Fruit fly (Drosophila melanogaster) whole organism, wandering third instar larva: ENCODE measurements around the gene Pcyt1.

ENCODE experiments used
- Abd-B ChIP-seq: fragments of >200 bp; optimal IDR thresholded peaks from 2 replicates; lab custom pipeline; 2017; ENCODE audit warnings: missing biosample characterization, missing genetic modification characterization
- CG32264 ChIP-seq: fragments of 200-800 bp; sonication (Bioruptor generic); optimal IDR thresholded peaks from 2 replicates; lab custom pipeline; 2016; ENCODE audit warnings: missing biosample characterization, missing genetic modification characterization
- CG9705 ChIP-seq: fragments of 200-800 bp; sonication (Bioruptor generic); optimal IDR thresholded peaks from 2 replicates; lab custom pipeline; 2018; ENCODE audit warnings: missing biosample characterization, mild to moderate bottlenecking, missing genetic modification characterization
- CrebA ChIP-seq: fragments of 200-800 bp; sonication (Bioruptor generic); optimal IDR thresholded peaks from 2 replicates; lab custom pipeline; 2016; ENCODE audit warnings: missing biosample characterization, mild to moderate bottlenecking, missing genetic modification characterization, borderline replicate concordance
- Dfd ChIP-seq: fragments of >200 bp; optimal IDR thresholded peaks from 2 replicates; lab custom pipeline; 2017; ENCODE audit warnings: missing biosample characterization, missing genetic modification characterization
- Dif ChIP-seq: fragments of 200-275, 200-300 bp; sonication (Bioruptor generic); optimal IDR thresholded peaks from 2 replicates; lab custom pipeline; 2018; ENCODE audit warnings: missing biosample characterization, missing genetic modification characterization; ENCODE audit not compliant: partially characterized antibody
- GATAd ChIP-seq: sonication (Bioruptor generic); optimal IDR thresholded peaks from 2 replicates; lab custom pipeline; 2016; ENCODE audit warnings: missing biosample characterization, missing genetic modification characterization
- HLH106 ChIP-seq: fragments of 200-800 bp; optimal IDR thresholded peaks from 3 replicates; lab custom pipeline; 2019; ENCODE audit warnings: missing biosample characterization, mild to moderate bottlenecking, missing genetic modification characterization, moderate library complexity
- Hnf4 ChIP-seq: fragments of 200-800 bp; sonication (Bioruptor generic); optimal IDR thresholded peaks from 2 replicates; lab custom pipeline; 2016; ENCODE audit warnings: missing biosample characterization, mild to moderate bottlenecking, missing genetic modification characterization
- Hr83 ChIP-seq: fragments of 200-300 bp; sonication (Bioruptor generic); optimal IDR thresholded peaks from 2 replicates; lab custom pipeline; 2016; ENCODE audit warnings: missing biosample characterization, mild to moderate bottlenecking, missing genetic modification characterization, moderate library complexity; ENCODE audit not compliant: poor library complexity, severe bottlenecking
- Mio ChIP-seq: sonication (Bioruptor generic); optimal IDR thresholded peaks from 2 replicates; lab custom pipeline; 2016; ENCODE audit warnings: missing biosample characterization, missing genetic modification characterization
- Myc ChIP-seq: fragments of >200 bp; optimal IDR thresholded peaks from 2 replicates; lab custom pipeline; 2017
- N ChIP-seq: fragments of >200 bp; optimal IDR thresholded peaks from 2 replicates; lab custom pipeline; 2018; ENCODE audit warnings: missing biosample characterization, missing external identifiers, missing genetic modification characterization
- OdsH ChIP-seq: fragments of 200-800 bp; sonication (Bioruptor generic); optimal IDR thresholded peaks from 2 replicates; lab custom pipeline; 2016; ENCODE audit warnings: missing biosample characterization, mild to moderate bottlenecking, missing genetic modification characterization
- Rel ChIP-seq, 2 experiments: fragments of 200-800 bp; sonication (Bioruptor generic) in 1 of 2; optimal IDR thresholded peaks; 2 replicates in 1 of 2; 3 replicates in 1 of 2; lab custom pipeline; 2016 to 2019; ENCODE audit warnings: mild to moderate bottlenecking in 2 of 2, missing biosample characterization in 2 of 2, missing genetic modification characterization in 2 of 2, moderate library complexity in 1 of 2
- Sp1 ChIP-seq: fragments of 200-800 bp; sonication (Bioruptor generic); optimal IDR thresholded peaks from 3 replicates; lab custom pipeline; 2019; ENCODE audit warnings: missing biosample characterization, mild to moderate bottlenecking, missing genetic modification characterization, moderate library complexity
- Vsx2 ChIP-seq: fragments of 200-300, 225-300 bp; sonication (Bioruptor generic); optimal IDR thresholded peaks from 2 replicates; lab custom pipeline; 2018; ENCODE audit warnings: missing biosample characterization, missing genetic modification characterization; ENCODE audit not compliant: partially characterized antibody
- br ChIP-seq: fragments of 200-800 bp; sonication (Bioruptor generic); optimal IDR thresholded peaks from 2 replicates; lab custom pipeline; 2016; ENCODE audit warnings: missing biosample characterization, missing genetic modification characterization
- brk ChIP-seq: fragments of 200-800 bp; sonication (Bioruptor generic); optimal IDR thresholded peaks from 2 replicates; lab custom pipeline; 2016; ENCODE audit warnings: missing biosample characterization, mild to moderate bottlenecking, missing genetic modification characterization
- dmrt93B ChIP-seq: fragments of 200-800 bp; sonication (Bioruptor generic); optimal IDR thresholded peaks from 2 replicates; lab custom pipeline; 2018; ENCODE audit warnings: missing biosample characterization, mild to moderate bottlenecking, missing genetic modification characterization
- dsf ChIP-seq: sonication (Bioruptor generic); optimal IDR thresholded peaks from 2 replicates; lab custom pipeline; 2016; ENCODE audit warnings: missing biosample characterization, missing genetic modification characterization, borderline replicate concordance
- ey ChIP-seq: fragments of 200-800 bp; sonication (Bioruptor generic); optimal IDR thresholded peaks from 2 replicates; lab custom pipeline; 2016; ENCODE audit warnings: missing biosample characterization, missing genetic modification characterization
- foxo ChIP-seq, 2 experiments: fragments of 200-800 bp; sonication (Bioruptor generic); optimal IDR thresholded peaks; 2 replicates in 1 of 2; 3 replicates in 1 of 2; lab custom pipeline; 2016 to 2017; ENCODE audit warnings: missing biosample characterization in 2 of 2, missing genetic modification characterization in 2 of 2
- fru ChIP-seq: fragments of 200-800 bp; sonication (Bioruptor generic); optimal IDR thresholded peaks from 3 replicates; lab custom pipeline; 2016; ENCODE audit warnings: missing biosample characterization, mild to moderate bottlenecking, missing genetic modification characterization
- h ChIP-seq: fragments of 200-800 bp; sonication (Bioruptor generic); optimal IDR thresholded peaks from 3 replicates; lab custom pipeline; 2016; ENCODE audit warnings: missing biosample characterization, mild to moderate bottlenecking, missing genetic modification characterization
- jim ChIP-seq: fragments of 175-275, 200-325 bp; sonication (Bioruptor generic); optimal IDR thresholded peaks from 2 replicates; lab custom pipeline; 2016; ENCODE audit warnings: missing biosample characterization, mild to moderate bottlenecking, missing genetic modification characterization
- lola ChIP-seq: fragments of >200 bp; optimal IDR thresholded peaks from 2 replicates; lab custom pipeline; 2017; ENCODE audit warnings: missing biosample characterization, missing genetic modification characterization
- psq ChIP-seq: fragments of 200-800 bp; sonication (Bioruptor generic); optimal IDR thresholded peaks from 3 replicates; lab custom pipeline; 2017; ENCODE audit warnings: missing biosample characterization, mild to moderate bottlenecking, missing genetic modification characterization, moderate library complexity
- rgr ChIP-seq: fragments of 200-800 bp; sonication (Bioruptor generic); optimal IDR thresholded peaks from 3 replicates; lab custom pipeline; 2016; ENCODE audit warnings: missing biosample characterization, mild to moderate bottlenecking, missing genetic modification characterization
- sage ChIP-seq: fragments of 200-800 bp; sonication (Bioruptor generic); optimal IDR thresholded peaks from 2 replicates; lab custom pipeline; 2016; ENCODE audit warnings: missing biosample characterization, mild to moderate bottlenecking, missing genetic modification characterization
- sv ChIP-seq: fragments of 200-800 bp; sonication (Bioruptor generic); optimal IDR thresholded peaks from 3 replicates; lab custom pipeline; 2016; ENCODE audit warnings: missing biosample characterization, missing genetic modification characterization
- tai ChIP-seq: sonication (Bioruptor generic); optimal IDR thresholded peaks from 2 replicates; lab custom pipeline; 2016; ENCODE audit warnings: missing biosample characterization, missing genetic modification characterization
- usp ChIP-seq: fragments of >200 bp; optimal IDR thresholded peaks from 2 replicates; lab custom pipeline; 2017; ENCODE audit warnings: missing biosample characterization, missing genetic modification characterization
- woc ChIP-seq: sonication (Bioruptor generic); optimal IDR thresholded peaks from 2 replicates; lab custom pipeline; 2016; ENCODE audit warnings: missing biosample characterization, mild to moderate bottlenecking, missing genetic modification characterization

Gene Pcyt1

DNA sequence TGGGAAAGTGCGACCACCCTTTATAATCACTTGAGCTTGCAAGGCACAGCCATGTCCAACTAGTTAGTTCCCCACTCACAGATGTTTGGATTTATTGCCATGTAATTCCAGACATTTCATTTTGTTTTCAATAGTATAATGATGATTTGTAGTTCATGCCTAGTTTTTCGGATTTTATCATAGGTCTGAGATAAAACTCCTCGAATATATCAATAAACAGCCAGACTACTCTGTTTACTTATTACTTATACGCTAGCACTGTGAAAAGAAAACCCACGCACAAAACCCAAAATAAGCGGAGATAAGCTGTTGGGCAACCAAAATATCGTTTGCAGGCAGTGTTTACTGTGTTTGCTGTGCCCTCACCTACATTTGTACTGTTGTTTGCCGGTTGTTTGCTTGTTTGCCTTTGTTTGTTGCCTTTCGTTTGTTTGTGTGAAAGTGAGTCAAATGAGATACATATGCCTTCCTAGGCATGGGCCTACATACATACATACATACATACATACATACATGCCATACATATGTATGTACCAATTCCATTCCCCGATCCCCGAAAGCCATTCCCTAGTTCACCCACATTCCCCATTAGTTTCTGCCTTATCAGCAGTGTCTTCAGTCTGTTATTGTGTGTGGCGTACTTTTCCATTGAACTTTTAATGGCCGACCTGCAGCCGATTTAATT is 33.4 kb downstream of the Pcyt1 start:
- peak; percentile 61 for TF ChIP-seq fru (GFP tag; lab: Kevin White, UChicago)
- TF ChIP-seq OdsH (GFP tag; lab: Kevin White, UChicago): peak; percentile 40
- TF ChIP-seq ey: peak; percentile 3
- TF ChIP-seq br (GFP tag; lab: Kevin White, UChicago): peak; percentile 38
- TF ChIP-seq dsf: no peak
- no peak for TF ChIP-seq tai (GFP tag; lab: Kevin White, UChicago)
- no peak for TF ChIP-seq jim (GFP tag; lab: Kevin White, UChicago)
- TF ChIP-seq sv: no peak
- peak; percentile 40 for TF ChIP-seq Sp1
- peak; percentile 69 for TF ChIP-seq h (GFP tag; lab: Kevin White, UChicago)
- TF ChIP-seq HLH106 (tag; lab: Kevin White, UChicago): peak; percentile 16
- TF ChIP-seq foxo (GFP tag; optimal IDR thresholded peaks at IDR 0.05; lab: Kevin White, UChicago): peak in 1 of 2 experiments; percentile 9
- TF ChIP-seq dmrt93B (GFP tag; lab: Kevin White, UChicago): peak; percentile 5

DNA sequence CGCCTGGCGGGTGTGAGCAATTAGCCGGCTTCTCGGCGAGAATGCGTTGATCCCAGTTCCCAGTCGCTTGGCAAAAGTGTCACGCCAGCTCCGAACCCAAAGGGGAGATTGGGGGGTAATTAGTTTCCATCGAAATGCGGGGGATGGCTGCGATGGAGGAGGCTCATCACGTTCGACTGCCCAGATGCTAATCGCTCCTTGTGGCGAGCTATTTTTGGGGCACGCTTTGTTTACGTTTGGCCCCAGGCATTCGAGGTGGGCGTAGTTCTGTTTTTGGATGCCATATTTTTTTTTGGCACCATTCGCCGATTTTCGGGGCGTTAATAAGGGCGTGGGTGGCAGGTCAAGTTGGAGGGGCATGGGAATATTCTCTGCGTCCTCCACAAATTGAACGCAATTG is 34.3 kb downstream of the Pcyt1 start:
- no peak for TF ChIP-seq fru (GFP tag; lab: Kevin White, UChicago)
- no peak for TF ChIP-seq Sp1
- TF ChIP-seq psq: no peak
- no peak for TF ChIP-seq HLH106 (tag; lab: Kevin White, UChicago)
- TF ChIP-seq brk (GFP tag; lab: Kevin White, UChicago): no peak
- no peak for TF ChIP-seq GATAd (GFP tag; lab: Kevin White, UChicago)
- no peak for TF ChIP-seq CG32264
- TF ChIP-seq Vsx2 (GFP tag; lab: Kevin White, UChicago): no peak
- no peak for TF ChIP-seq rgr (GFP tag; lab: Kevin White, UChicago)
- no peak for TF ChIP-seq woc (GFP tag; lab: Kevin White, UChicago)
- no peak for TF ChIP-seq sv

DNA sequence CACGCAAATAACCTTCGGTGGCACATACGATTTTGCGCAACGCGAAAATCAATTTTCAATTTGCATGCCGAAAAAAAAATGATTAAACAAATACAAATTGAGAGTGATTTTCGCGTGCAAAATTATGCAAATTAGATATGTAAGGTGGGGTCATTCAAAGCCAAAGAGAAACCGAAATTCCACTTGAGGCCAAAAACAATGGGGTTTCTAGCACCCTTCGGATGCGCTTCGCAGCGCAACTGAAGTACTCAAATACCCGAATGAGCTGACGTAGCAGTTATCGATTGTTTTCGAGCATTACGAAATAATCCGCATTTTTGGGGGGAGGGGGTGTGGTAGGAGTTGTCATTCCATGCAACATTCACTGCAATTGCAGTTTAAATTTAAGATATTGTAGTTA is 34.9 kb downstream of the Pcyt1 start:
- TF ChIP-seq ey: no peak
- TF ChIP-seq jim (GFP tag; lab: Kevin White, UChicago): no peak
- no peak for TF ChIP-seq woc (GFP tag; lab: Kevin White, UChicago)
- TF ChIP-seq CG32264: no peak
- TF ChIP-seq Mio: no peak
- TF ChIP-seq, all 38 proteins: peak for 0

DNA sequence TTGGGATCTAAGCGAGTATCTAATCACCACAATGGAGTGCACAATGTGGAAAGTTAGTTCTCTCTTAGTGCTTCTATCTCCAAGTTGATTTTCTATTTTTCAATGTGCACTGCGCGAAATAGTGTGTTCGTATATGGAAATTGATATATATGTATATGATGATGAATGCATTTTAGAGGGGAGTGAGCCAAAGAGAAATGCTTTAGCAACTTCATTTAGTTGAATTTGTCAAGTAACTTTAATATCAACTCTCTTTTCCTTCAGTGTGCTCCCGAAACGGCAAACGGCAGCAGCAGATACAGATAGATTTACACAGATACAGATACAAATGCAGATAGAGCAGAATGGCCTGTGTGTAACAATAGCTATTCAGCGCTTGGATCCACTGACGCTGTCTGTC is 38.1 kb downstream of the Pcyt1 start:
- TF ChIP-seq woc (GFP tag; lab: Kevin White, UChicago) (no peak), br (GFP tag; lab: Kevin White, UChicago) (peak; percentile 8), HLH106 (tag; lab: Kevin White, UChicago) (no peak), sage (GFP tag; lab: Kevin White, UChicago) (no peak), h (GFP tag; lab: Kevin White, UChicago) (peak; percentile 50), ey (peak; percentile 23), OdsH (GFP tag; lab: Kevin White, UChicago) (peak; percentile 15), N (GFP tag; lab: Kevin White, UChicago) (no peak), tai (GFP tag; lab: Kevin White, UChicago) (peak; percentile 4), CG32264 (no peak), rgr (GFP tag; lab: Kevin White, UChicago) (peak; percentile 27), fru (GFP tag; lab: Kevin White, UChicago) (peak; percentile 32), foxo (GFP tag; optimal IDR thresholded peaks at IDR 0.05; lab: Kevin White, UChicago) (peak in 1 of 2 experiments; percentile 48)

DNA sequence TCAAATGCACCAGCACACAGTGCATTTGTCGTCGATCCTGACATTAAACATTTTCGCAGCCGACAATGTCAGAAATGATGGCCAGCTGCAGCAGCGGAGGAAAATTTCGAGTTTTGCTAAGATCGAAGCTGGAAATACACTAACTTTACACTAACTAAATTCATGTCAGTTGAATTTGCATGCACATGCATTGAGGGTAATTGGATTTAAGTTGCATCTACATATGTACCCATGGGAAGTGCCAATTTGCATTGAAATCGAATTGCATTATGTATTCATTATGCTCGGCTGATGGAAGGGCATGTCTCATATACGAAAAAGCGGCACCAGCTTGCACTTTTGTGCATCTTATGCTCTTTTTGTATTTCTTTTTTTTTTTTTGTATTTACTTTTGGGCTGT is 38.9 kb downstream of the Pcyt1 start:
- TF ChIP-seq ey (peak; percentile 38), lola (GFP tag; lab: Kevin White, UChicago) (no peak), jim (GFP tag; lab: Kevin White, UChicago) (no peak), h (GFP tag; lab: Kevin White, UChicago) (peak; percentile 78), foxo (GFP tag; optimal IDR thresholded peaks at IDR 0.05; lab: Kevin White, UChicago) (peak in 1 of 2 experiments; percentile 39), GATAd (GFP tag; lab: Kevin White, UChicago) (no peak), woc (GFP tag; lab: Kevin White, UChicago) (peak; percentile 72), OdsH (GFP tag; lab: Kevin White, UChicago) (no peak), tai (GFP tag; lab: Kevin White, UChicago) (no peak), br (GFP tag; lab: Kevin White, UChicago) (peak; percentile 46), brk (GFP tag; lab: Kevin White, UChicago) (no peak), dmrt93B (GFP tag; lab: Kevin White, UChicago) (peak; percentile 61), N (GFP tag; lab: Kevin White, UChicago) (no peak), fru (GFP tag; lab: Kevin White, UChicago) (no peak), CG9705 (peak; percentile 30), Mio (no peak), Rel (GFP tag; optimal IDR thresholded peaks at IDR 0.05; lab: Kevin White, UChicago) (no peak), Rel (tag; optimal IDR thresholded peaks at IDR 0.05; lab: Kevin White, UChicago) (no peak), Dfd (GFP tag; lab: Kevin White, UChicago) (no peak), Myc (lab: Kevin White, UChicago) (no peak), Abd-B (GFP tag; lab: Kevin White, UChicago) (no peak), CG32264 (peak; percentile 71), Dif (no peak), usp (no peak), psq (no peak), HLH106 (tag; lab: Kevin White, UChicago) (peak; percentile 72), rgr (GFP tag; lab: Kevin White, UChicago) (no peak), Hr83 (no peak), Hnf4 (GFP tag; lab: Kevin White, UChicago) (no peak), CrebA (GFP tag; lab: Kevin White, UChicago) (no peak), Vsx2 (GFP tag; lab: Kevin White, UChicago) (no peak), Sp1 (peak; percentile 0), sage (GFP tag; lab: Kevin White, UChicago) (peak; percentile 60), dsf (no peak), sv (no peak)
